Worm (Caenorhabditis elegans): ENCODE data around the gene nhr-204.

The nhr-204 gene

DNA sequence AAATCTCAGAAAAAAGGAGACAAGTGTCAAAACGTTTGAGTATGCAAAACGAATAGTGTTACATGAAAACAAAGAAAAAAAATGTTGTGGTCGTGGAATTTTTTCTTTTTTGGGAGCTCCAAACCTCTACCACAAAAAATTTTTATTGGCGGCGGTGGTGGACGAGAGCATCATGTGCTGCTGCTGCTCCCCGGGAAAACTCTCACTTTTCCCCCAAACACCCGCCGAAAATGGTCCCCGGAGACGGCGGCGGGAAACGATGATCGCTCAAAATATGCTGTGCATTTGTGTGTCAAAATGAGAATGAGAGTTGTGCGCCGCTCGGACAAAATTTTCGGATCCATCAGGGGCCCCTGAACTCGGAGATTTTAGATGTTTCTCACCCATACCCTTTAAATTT lies 37.2 kb upstream of the nhr-204 start:
- no peak for TF ChIP-seq unc-39 (tag; optimal IDR thresholded peaks at IDR 0.05)
- TF ChIP-seq unc-62 (GFP tag; optimal IDR thresholded peaks at IDR 0.05): no peak
- no peak for TF ChIP-seq unc-120 (tag; optimal IDR thresholded peaks at IDR 0.05; ENCODE audit: poor library complexity, severe bottlenecking)
- TF ChIP-seq nhr-237 (tag; optimal IDR thresholded peaks at IDR 0.05): no peak
- no peak for TF ChIP-seq tbx-8 (GFP tag; optimal IDR thresholded peaks at IDR 0.05)
- no peak for TF ChIP-seq mab-5 (tag; optimal IDR thresholded peaks at IDR 0.05)
- no peak for TF ChIP-seq snpc-4 (tag; optimal IDR thresholded peaks at IDR 0.05)
- TF ChIP-seq bed-3 (GFP tag; optimal IDR thresholded peaks at IDR 0.05): no peak
- TF ChIP-seq ham-2 (GFP tag; optimal IDR thresholded peaks at IDR 0.05): no peak
- no peak for TF ChIP-seq ceh-43 (GFP tag; optimal IDR thresholded peaks at IDR 0.05)
- no peak for TF ChIP-seq nhr-76 (tag; optimal IDR thresholded peaks at IDR 0.05)
- TF ChIP-seq sptf-1 (tag; optimal IDR thresholded peaks at IDR 0.05): no peak
- TF ChIP-seq drap-1 (GFP tag; optimal IDR thresholded peaks at IDR 0.05): no peak
- TF ChIP-seq cnd-1 (tag; optimal IDR thresholded peaks at IDR 0.05): no peak
- no peak for TF ChIP-seq elt-3 (tag; optimal IDR thresholded peaks at IDR 0.05)
- TF ChIP-seq ceh-83 (GFP tag; optimal IDR thresholded peaks at IDR 0.05): no peak
- TF ChIP-seq hlh-1 (tag; optimal IDR thresholded peaks at IDR 0.05): no peak
- no peak for TF ChIP-seq zip-8 (tag; optimal IDR thresholded peaks at IDR 0.05)
- TF ChIP-seq pha-4 (tag; optimal IDR thresholded peaks at IDR 0.05): no peak

DNA sequence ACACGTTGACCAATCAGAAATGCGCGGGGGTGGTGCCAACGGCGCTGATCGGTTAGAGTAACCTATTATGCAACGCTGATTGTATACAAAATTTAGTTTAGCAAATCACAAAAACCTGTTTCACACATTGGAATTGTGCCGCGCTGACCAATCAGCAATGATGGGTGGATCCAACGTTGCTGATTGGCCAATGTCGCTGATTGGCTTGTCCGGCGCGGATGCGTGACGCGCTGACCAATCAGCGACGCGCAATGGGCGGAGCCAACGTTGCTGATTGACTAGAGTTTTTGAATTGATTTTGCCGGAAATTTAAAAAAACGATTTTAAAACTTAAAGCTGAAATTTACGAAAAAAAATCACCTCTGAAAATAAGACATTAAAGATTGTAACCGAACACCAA lies 26.7 kb upstream of the nhr-204 start:
- no peak for TF ChIP-seq nhr-2 (tag; optimal IDR thresholded peaks at IDR 0.05)
- no peak for TF ChIP-seq unc-62 (GFP tag; optimal IDR thresholded peaks at IDR 0.05)
- no peak for TF ChIP-seq unc-120 (tag; optimal IDR thresholded peaks at IDR 0.05; ENCODE audit: poor library complexity, severe bottlenecking)
- no peak for TF ChIP-seq hlh-1 (tag; optimal IDR thresholded peaks at IDR 0.05)
- TF ChIP-seq nhr-76 (tag; optimal IDR thresholded peaks at IDR 0.05): no peak
- no peak for TF ChIP-seq lin-32 (GFP tag; optimal IDR thresholded peaks at IDR 0.05)
- TF ChIP-seq nhr-237 (tag; optimal IDR thresholded peaks at IDR 0.05): no peak
- no peak for TF ChIP-seq ham-2 (GFP tag; optimal IDR thresholded peaks at IDR 0.05)
- no peak for TF ChIP-seq sem-2 (GFP tag; optimal IDR thresholded peaks at IDR 0.05)
- TF ChIP-seq mab-5 (tag; optimal IDR thresholded peaks at IDR 0.05): no peak
- TF ChIP-seq cnd-1 (tag; optimal IDR thresholded peaks at IDR 0.05): no peak
- TF ChIP-seq ceh-43 (GFP tag; optimal IDR thresholded peaks at IDR 0.05): no peak
- no peak for TF ChIP-seq pha-4 (tag; optimal IDR thresholded peaks at IDR 0.05)
- no peak for TF ChIP-seq nhr-28 (tag; optimal IDR thresholded peaks at IDR 0.05)

DNA sequence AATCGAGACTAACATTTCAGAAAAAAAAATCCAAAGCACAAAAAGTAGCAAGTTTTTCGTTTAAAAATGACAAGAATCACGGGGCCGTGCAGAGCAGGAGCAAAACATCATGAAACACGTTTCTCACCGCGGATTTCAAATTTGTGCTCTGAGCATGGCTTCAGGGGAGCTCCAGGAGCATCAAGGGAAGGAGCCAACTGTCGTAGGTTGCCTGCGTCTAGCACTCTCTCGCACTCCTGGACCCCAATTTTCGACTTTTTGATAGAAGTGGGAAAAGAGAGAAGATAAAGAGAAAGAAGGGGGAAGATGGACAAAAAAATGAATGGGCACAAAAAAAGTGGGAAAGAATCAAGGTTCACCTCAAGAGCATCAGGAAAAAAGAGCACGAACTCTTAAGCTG lies 26.2 kb upstream of the nhr-204 start:
- TF ChIP-seq ces-1 (GFP tag; optimal IDR thresholded peaks at IDR 0.05) (no peak), unc-62 (GFP tag; optimal IDR thresholded peaks at IDR 0.05) (peak; percentile 10), nhr-237 (tag; optimal IDR thresholded peaks at IDR 0.05) (no peak), ceh-83 (GFP tag; optimal IDR thresholded peaks at IDR 0.05) (no peak), nhr-28 (tag; optimal IDR thresholded peaks at IDR 0.05) (no peak), hlh-1 (tag; optimal IDR thresholded peaks at IDR 0.05) (peak; percentile 84), mab-5 (tag; optimal IDR thresholded peaks at IDR 0.05) (no peak), unc-120 (tag; optimal IDR thresholded peaks at IDR 0.05; ENCODE audit: poor library complexity, severe bottlenecking) (peak; percentile 71), ham-2 (GFP tag; optimal IDR thresholded peaks at IDR 0.05) (no peak), elt-1 (tag; optimal IDR thresholded peaks at IDR 0.05; ENCODE audit: borderline replicate concordance, insufficient read depth) (no peak), ceh-39 (tag; optimal IDR thresholded peaks at IDR 0.05) (no peak)

DNA sequence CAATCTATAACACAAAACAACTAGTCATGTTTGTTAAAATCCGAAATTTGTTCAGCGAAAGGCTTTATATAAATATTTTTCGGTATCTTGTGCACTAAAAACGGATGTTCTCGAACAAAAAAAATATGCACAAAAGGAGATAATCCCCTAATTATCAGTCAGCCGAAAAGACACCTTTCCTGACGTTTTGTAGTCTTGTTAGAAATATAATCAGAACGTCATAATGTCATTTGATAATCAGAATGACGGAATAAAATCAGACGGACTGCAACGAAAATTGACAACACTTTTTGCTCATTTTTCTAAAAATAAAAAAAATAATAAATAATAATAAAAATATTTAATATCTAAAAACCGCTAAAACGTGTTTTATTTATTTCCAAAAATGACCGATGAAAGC lies 25.3 kb upstream of the nhr-204 start:
- TF ChIP-seq flh-1 (GFP tag; optimal IDR thresholded peaks at IDR 0.05) (no peak), unc-62 (GFP tag; optimal IDR thresholded peaks at IDR 0.05) (no peak), bed-3 (GFP tag; optimal IDR thresholded peaks at IDR 0.05) (no peak), unc-120 (tag; optimal IDR thresholded peaks at IDR 0.05; ENCODE audit: poor library complexity, severe bottlenecking) (no peak), mab-5 (tag; optimal IDR thresholded peaks at IDR 0.05) (no peak), unc-39 (tag; optimal IDR thresholded peaks at IDR 0.05) (no peak), ztf-11 (tag; optimal IDR thresholded peaks at IDR 0.05) (no peak), ceh-39 (tag; optimal IDR thresholded peaks at IDR 0.05) (no peak), nhr-76 (tag; optimal IDR thresholded peaks at IDR 0.05) (no peak)

DNA sequence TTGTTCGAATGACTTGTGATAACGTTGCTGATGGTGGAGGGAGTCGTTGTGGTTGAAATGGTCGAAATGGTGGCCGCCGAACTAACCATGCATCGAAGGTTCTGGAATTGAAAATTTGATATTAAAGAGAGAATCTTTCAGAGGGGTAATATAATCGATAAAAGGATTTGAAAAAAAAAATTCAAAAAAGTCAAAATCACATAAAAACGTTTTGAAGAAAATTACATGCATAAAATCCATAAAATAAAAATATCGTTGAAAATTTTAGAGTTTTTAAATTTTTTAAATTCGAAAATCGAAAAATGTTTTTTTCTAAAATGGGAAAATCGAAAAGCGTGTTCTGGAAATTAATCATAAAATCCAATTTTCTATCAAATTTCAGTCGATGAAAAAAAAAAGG lies 23.0 kb upstream of the nhr-204 start, which contains the start of gene npr-5:
npr-5 (minus strand) TSS at position 101 of the 400 bp plus-strand sequence.
- TF ChIP-seq cnd-1 (tag; optimal IDR thresholded peaks at IDR 0.05): no peak
- TF ChIP-seq sem-2 (GFP tag; optimal IDR thresholded peaks at IDR 0.05): no peak
- TF ChIP-seq ceh-43 (GFP tag; optimal IDR thresholded peaks at IDR 0.05): no peak
- TF ChIP-seq unc-39 (tag; optimal IDR thresholded peaks at IDR 0.05): no peak
- no peak for TF ChIP-seq nhr-76 (tag; optimal IDR thresholded peaks at IDR 0.05)
- no peak for TF ChIP-seq nhr-237 (tag; optimal IDR thresholded peaks at IDR 0.05)
- no peak for TF ChIP-seq zip-8 (tag; optimal IDR thresholded peaks at IDR 0.05)
- TF ChIP-seq hlh-1 (tag; optimal IDR thresholded peaks at IDR 0.05): no peak
- TF ChIP-seq ham-2 (GFP tag; optimal IDR thresholded peaks at IDR 0.05): no peak
- no peak for TF ChIP-seq snpc-4 (tag; optimal IDR thresholded peaks at IDR 0.05)
- TF ChIP-seq lsy-2 (tag; optimal IDR thresholded peaks at IDR 0.05): no peak
- TF ChIP-seq unc-120 (tag; optimal IDR thresholded peaks at IDR 0.05; ENCODE audit: poor library complexity, severe bottlenecking): no peak
- no peak for TF ChIP-seq ztf-11 (tag; optimal IDR thresholded peaks at IDR 0.05)
- TF ChIP-seq nhr-2 (tag; optimal IDR thresholded peaks at IDR 0.05): no peak

Measured in whole organism, mixed stage, embryonic.